Worm (Caenorhabditis elegans) whole organism, early embryonic: Measurements from ENCODE around the gene F09F9.5.

ENCODE experiments used
- B0310.2 ChIP-seq: sonication (generic microtip); optimal IDR thresholded peaks from 2 replicates; lab custom pipeline; 2016; ENCODE audit warnings: mild to moderate bottlenecking, missing genetic modification characterization, missing compliant biosample characterization
- ama-1 ChIP-seq: fragments of 150-350 bp; optimal IDR thresholded peaks from 2 replicates; lab custom pipeline; 2014
- ceh-13 ChIP-seq: fragments of 200-800 bp; sonication (Bioruptor generic); optimal IDR thresholded peaks from 2 replicates; lab custom pipeline; 2018; ENCODE audit warnings: mild to moderate bottlenecking, missing genetic modification characterization, missing compliant biosample characterization
- ets-7 ChIP-seq: sonication (generic microtip); optimal IDR thresholded peaks from 2 replicates; lab custom pipeline; 2016; ENCODE audit warnings: missing genotype, missing genetic modification characterization, missing compliant biosample characterization
- flt-1 ChIP-seq: fragments of 200-800 bp; sonication (Bioruptor generic); IDR thresholded peaks from 2 replicates; pipeline ENCODE4 v1.3.6; 2022; ENCODE audit warnings: missing genetic modification characterization, missing compliant biosample characterization
- hnd-1 ChIP-seq: sonication (generic microtip); optimal IDR thresholded peaks from 2 replicates; lab custom pipeline; 2016; ENCODE audit warnings: missing genetic modification characterization, missing compliant biosample characterization
- pes-1 ChIP-seq: fragments of 200-800 bp; sonication (Bioruptor generic); IDR thresholded peaks from 2 replicates; pipeline ENCODE4 v1.3.6; 2022; ENCODE audit warnings: missing genetic modification reagents, missing genetic modification characterization, missing compliant biosample characterization
- scrt-1 ChIP-seq: fragments of 200-800 bp; sonication (Bioruptor generic); IDR thresholded peaks from 2 replicates; pipeline ENCODE4 v1.3.6; 2022; ENCODE audit warnings: missing genetic modification characterization, missing compliant biosample characterization
- sea-1 ChIP-seq: fragments of 200-800 bp; sonication (Bioruptor generic); conservative IDR thresholded peaks from 2 replicates; pipeline ENCODE4 v1.3.6; 2022; ENCODE audit warnings: missing genetic modification characterization, missing compliant biosample characterization
- tbx-37 ChIP-seq: fragments of 200-800 bp; sonication (Bioruptor generic); conservative IDR thresholded peaks from 2 replicates; pipeline ENCODE4 v1.3.6; 2022; ENCODE audit warnings: missing genetic modification reagents, missing genetic modification characterization, missing compliant biosample characterization
- tra-4 ChIP-seq: sonication (generic microtip); optimal IDR thresholded peaks from 2 replicates; lab custom pipeline; 2017; ENCODE audit warnings: missing genetic modification characterization, missing compliant biosample characterization

ce11 chrX:4163391-4163790 lies 45.7 kb downstream of the F09F9.5 start, which contains the start of gene ZK470.1:
- no peak for TF ChIP-seq hnd-1 (tag; lab: Kevin White, UChicago)
- no peak for TF ChIP-seq ama-1 (lab: Kevin White, UChicago)
- TF ChIP-seq ets-7 (tag; lab: Kevin White, UChicago) = no peak
- no peak for TF ChIP-seq B0310.2 (tag; lab: Kevin White, UChicago)
- no peak for TF ChIP-seq ceh-13 (GFP tag; lab: Kevin White, UChicago)
- no peak for TF ChIP-seq tbx-37 (GFP tag; lab: Robert Waterston, UW)
- no peak for TF ChIP-seq pes-1 (GFP tag; lab: Robert Waterston, UW)
- no peak for TF ChIP-seq scrt-1 (GFP tag; lab: Robert Waterston, UW)
- TF ChIP-seq flt-1 (GFP tag; lab: Robert Waterston, UW) = no peak
- no peak for TF ChIP-seq tra-4 (tag; lab: Kevin White, UChicago)
- no peak for TF ChIP-seq sea-1 (GFP tag; lab: Robert Waterston, UW)
